Fruit fly (Drosophila melanogaster) whole organism, embryonic: Measurements from ENCODE around the gene Pfas.
A peak's percentile ranks its signal among the peaks of the same experiment; 100 is the strongest.

Experiments
- Ada2b ChIP-seq: fragments of 200-800 bp; sonication (Bioruptor generic); IDR thresholded peaks from 2 replicates; pipeline ENCODE4 v1.3.6; 2022; ENCODE audit warnings: missing biosample characterization, missing genetic modification characterization
- CG10209 ChIP-seq: fragments of 200-800 bp; sonication (Bioruptor generic); optimal IDR thresholded peaks from 3 replicates; lab custom pipeline; 2017; ENCODE audit warnings: missing biosample characterization, mild to moderate bottlenecking, missing genetic modification characterization, missing genetic modification reagents
- CG11695 ChIP-seq: fragments of 200-800 bp; sonication (Bioruptor generic); IDR thresholded peaks from 3 replicates; pipeline ENCODE4 v1.3.6; 2022; ENCODE audit warnings: missing biosample characterization, missing genetic modification characterization
- CG12391 ChIP-seq: fragments of 200-800 bp; sonication (Bioruptor generic); optimal IDR thresholded peaks from 3 replicates; lab custom pipeline; 2018; ENCODE audit warnings: missing biosample characterization, mild to moderate bottlenecking, missing genetic modification characterization, moderate library complexity
- CG12659 ChIP-seq: fragments of 200-800 bp; sonication (Bioruptor generic); optimal IDR thresholded peaks from 3 replicates; lab custom pipeline; 2017; ENCODE audit warnings: mild to moderate bottlenecking, missing biosample characterization, missing genetic modification reagents, missing genetic modification characterization
- CG13296 ChIP-seq: fragments of 200-800 bp; sonication (Bioruptor generic); optimal IDR thresholded peaks from 3 replicates; lab custom pipeline; 2018; ENCODE audit warnings: missing biosample characterization, mild to moderate bottlenecking, missing genetic modification characterization
- CG14860 ChIP-seq: fragments of 200-800 bp; sonication (Bioruptor generic); IDR thresholded peaks from 3 replicates; pipeline ENCODE4 v1.3.6; 2022; ENCODE audit warnings: missing biosample characterization, missing genetic modification characterization; ENCODE audit not compliant: partially characterized antibody
- CG15514 ChIP-seq: fragments of 200-800 bp; sonication (Bioruptor generic); optimal IDR thresholded peaks from 3 replicates; lab custom pipeline; 2017; ENCODE audit warnings: missing biosample characterization, missing genetic modification characterization, mild to moderate bottlenecking, moderate library complexity, missing genetic modification reagents
- CG1647 ChIP-seq: fragments of 200-800 bp; sonication (Bioruptor generic); optimal IDR thresholded peaks from 3 replicates; lab custom pipeline; 2016; ENCODE audit warnings: missing biosample characterization, missing genetic modification characterization
- CG17385 ChIP-seq: fragments of 200-800 bp; sonication (Bioruptor generic); optimal IDR thresholded peaks from 3 replicates; lab custom pipeline; 2018; ENCODE audit warnings: missing biosample characterization, mild to moderate bottlenecking, missing genetic modification characterization
- CG18262 ChIP-seq: fragments of 200-800 bp; optimal IDR thresholded peaks from 3 replicates; lab custom pipeline; 2019; ENCODE audit warnings: missing biosample characterization, mild to moderate bottlenecking, missing genetic modification characterization, moderate library complexity
- CG18619 ChIP-seq: fragments of 200-800 bp; sonication (Bioruptor generic); optimal IDR thresholded peaks from 3 replicates; lab custom pipeline; 2017; ENCODE audit warnings: missing biosample characterization, mild to moderate bottlenecking, missing genetic modification characterization
- CG30020 ChIP-seq: fragments of 200-800 bp; optimal IDR thresholded peaks from 2 replicates; lab custom pipeline; 2019; ENCODE audit warnings: missing biosample characterization, mild to moderate bottlenecking, missing genetic modification characterization, moderate library complexity
- CG31224 ChIP-seq: fragments of 200-800 bp; sonication (Bioruptor generic); IDR thresholded peaks from 2 replicates; pipeline ENCODE4 v1.3.6; 2022; ENCODE audit warnings: missing biosample characterization, missing genetic modification characterization
- CG3726 ChIP-seq: fragments of 200-800 bp; sonication (Bioruptor generic); IDR thresholded peaks from 3 replicates; pipeline ENCODE4, ENCODE4 v1.3.6; 2022; ENCODE audit warnings: missing biosample characterization, missing genetic modification characterization
- CG3838 ChIP-seq: fragments of 200-800 bp; sonication (Bioruptor generic); optimal IDR thresholded peaks from 3 replicates; lab custom pipeline; 2016; ENCODE audit warnings: missing biosample characterization, missing genetic modification characterization
- CG4328 ChIP-seq: fragments of 200-800 bp; sonication (Bioruptor generic); optimal IDR thresholded peaks from 3 replicates; lab custom pipeline; 2017; ENCODE audit warnings: missing biosample characterization, missing genetic modification reagents, missing genetic modification characterization
- CG4424 ChIP-seq: fragments of 200-800 bp; sonication (Bioruptor generic); optimal IDR thresholded peaks from 3 replicates; lab custom pipeline; 2016; ENCODE audit warnings: missing biosample characterization, missing genetic modification characterization
- CG7839 ChIP-seq: fragments of 200-800 bp; sonication (Bioruptor generic); optimal IDR thresholded peaks from 3 replicates; lab custom pipeline; 2018; ENCODE audit warnings: missing biosample characterization, mild to moderate bottlenecking, missing genetic modification characterization, moderate library complexity
- CG8290 ChIP-seq, 3 experiments: fragments of 200-800 bp; sonication (Bioruptor generic); optimal IDR thresholded peaks; 2 replicates each; lab custom pipeline; 2016 to 2019; ENCODE audit warnings: missing biosample characterization in 3 of 3, missing genetic modification characterization in 3 of 3, mild to moderate bottlenecking in 2 of 3, moderate library complexity in 1 of 3
- CG9215 ChIP-seq: fragments of 200-800 bp; sonication (Bioruptor generic); IDR thresholded peaks from 2 replicates; pipeline ENCODE4 v1.3.6; 2022; ENCODE audit warnings: missing biosample characterization, missing genetic modification characterization
- CG9727 ChIP-seq: fragments of 200-800 bp; sonication (Bioruptor generic); optimal IDR thresholded peaks from 3 replicates; lab custom pipeline; 2017; ENCODE audit warnings: missing biosample characterization, mild to moderate bottlenecking, missing genetic modification characterization
- Dbx ChIP-seq: fragments of 200-800 bp; sonication (Bioruptor generic); IDR thresholded peaks from 3 replicates; pipeline ENCODE4 v1.3.6; 2022; ENCODE audit warnings: missing biosample characterization, missing genetic modification characterization
- Dek ChIP-seq: fragments of 200-800 bp; sonication (Bioruptor generic); optimal IDR thresholded peaks from 3 replicates; lab custom pipeline; 2019; ENCODE audit warnings: missing biosample characterization, mild to moderate bottlenecking, missing genetic modification characterization, moderate library complexity
- Dp ChIP-seq: fragments of 200-800 bp; sonication (Bioruptor generic); optimal IDR thresholded peaks from 2 replicates; lab custom pipeline; 2018; ENCODE audit warnings: missing biosample characterization, mild to moderate bottlenecking, missing genetic modification characterization, moderate library complexity
- Fer1 ChIP-seq: fragments of 200-800 bp; sonication (Bioruptor generic); optimal IDR thresholded peaks from 2 replicates; lab custom pipeline; 2017; ENCODE audit warnings: missing biosample characterization, mild to moderate bottlenecking, missing genetic modification characterization
- HLH54F ChIP-seq: fragments of 200-800 bp; sonication (Bioruptor generic); optimal IDR thresholded peaks from 3 replicates; lab custom pipeline; 2016; ENCODE audit warnings: missing biosample characterization, missing genetic modification characterization
- Lhr ChIP-seq: fragments of 200-800 bp; sonication (Bioruptor generic); optimal IDR thresholded peaks from 3 replicates; lab custom pipeline; 2017; ENCODE audit warnings: mild to moderate bottlenecking, missing biosample characterization, missing genetic modification reagents, missing genetic modification characterization
- Myb ChIP-seq: fragments of 200-800 bp; sonication (Bioruptor generic); optimal IDR thresholded peaks from 2 replicates; lab custom pipeline; 2016; ENCODE audit warnings: missing biosample characterization, missing genetic modification characterization
- NfI ChIP-seq: fragments of 200-800 bp; sonication (Bioruptor generic); optimal IDR thresholded peaks from 3 replicates; lab custom pipeline; 2018; ENCODE audit warnings: missing biosample characterization, mild to moderate bottlenecking, missing genetic modification characterization, moderate library complexity
- Pdp1 ChIP-seq, 2 experiments: fragments of 200-800 bp; sonication (Bioruptor generic); optimal IDR thresholded peaks; 3 replicates each; lab custom pipeline; 2016; ENCODE audit warnings: missing biosample characterization in 2 of 2, missing genetic modification characterization in 2 of 2, mild to moderate bottlenecking in 1 of 2, moderate library complexity in 1 of 2
- Ravus ChIP-seq: fragments of 200-800 bp; sonication (Bioruptor generic); IDR thresholded peaks from 2 replicates; pipeline ENCODE4 v1.3.6; 2022; ENCODE audit warnings: missing biosample characterization, missing genetic modification characterization
- Rfx ChIP-seq: fragments of 200-800 bp; sonication (Bioruptor generic); IDR thresholded peaks from 2 replicates; pipeline ENCODE4 v1.3.6; 2022; ENCODE audit warnings: missing biosample characterization, missing genetic modification characterization
- Stat92E ChIP-seq, 3 experiments: fragments of >200 bp in 2 of 3; fragments of 200-800 bp in 1 of 3; sonication (Bioruptor generic) in 1 of 3; optimal IDR thresholded peaks; 2 replicates each; lab custom pipeline; 2017 to 2019; ENCODE audit warnings: missing biosample characterization in 3 of 3, missing genetic modification characterization in 3 of 3, mild to moderate bottlenecking in 1 of 3, moderate library complexity in 1 of 3
- Xrp1 ChIP-seq: fragments of 200-800 bp; sonication (Bioruptor generic); IDR thresholded peaks from 2 replicates; pipeline ENCODE4 v1.3.6; 2022; ENCODE audit warnings: missing biosample characterization, missing genetic modification characterization
- ara ChIP-seq: fragments of 200-800 bp; sonication (Bioruptor generic); IDR thresholded peaks from 2 replicates; pipeline ENCODE4 v1.3.6; 2022; ENCODE audit warnings: missing biosample characterization, missing genetic modification characterization
- az2 ChIP-seq: fragments of 200-800 bp; sonication (Bioruptor generic); optimal IDR thresholded peaks from 3 replicates; lab custom pipeline; 2016; ENCODE audit warnings: missing biosample characterization, missing genetic modification characterization
- bbx ChIP-seq: fragments of 200-800 bp; sonication (Bioruptor generic); IDR thresholded peaks from 2 replicates; pipeline ENCODE4 v1.3.6; 2022; ENCODE audit warnings: missing biosample characterization, missing genetic modification characterization; ENCODE audit not compliant: partially characterized antibody
- en ChIP-seq: fragments of 200-800 bp; sonication (Bioruptor generic); optimal IDR thresholded peaks from 2 replicates; lab custom pipeline; 2016; ENCODE audit warnings: missing biosample characterization, missing genetic modification characterization
- esg ChIP-seq: fragments of 200-800 bp; sonication (Bioruptor generic); conservative IDR thresholded peaks from 2 replicates; pipeline ENCODE4 v1.3.6; 2022; ENCODE audit warnings: missing biosample characterization, missing genetic modification characterization
- ftz-f1 ChIP-seq: fragments of 200-800 bp; sonication (Bioruptor generic); optimal IDR thresholded peaks from 2 replicates; lab custom pipeline; 2016; ENCODE audit warnings: missing biosample characterization, missing genetic modification characterization
- fu2 ChIP-seq: fragments of 200-800 bp; sonication (Bioruptor generic); optimal IDR thresholded peaks from 2 replicates; lab custom pipeline; 2016; ENCODE audit warnings: missing biosample characterization, missing genetic modification characterization
- ind ChIP-seq: fragments of 200-800 bp; sonication (Bioruptor generic); optimal IDR thresholded peaks from 3 replicates; lab custom pipeline; 2016; ENCODE audit warnings: missing biosample characterization, missing genetic modification characterization
- org-1 ChIP-seq: fragments of 200-800 bp; sonication (Bioruptor generic); optimal IDR thresholded peaks from 2 replicates; lab custom pipeline; 2017; ENCODE audit warnings: missing biosample characterization, missing genetic modification characterization
- pita ChIP-seq: fragments of 200-800 bp; sonication (Bioruptor generic); optimal IDR thresholded peaks from 2 replicates; lab custom pipeline; 2017; ENCODE audit warnings: missing biosample characterization, mild to moderate bottlenecking, missing genetic modification characterization
- pnt ChIP-seq: fragments of 200-800 bp; sonication (Bioruptor generic); optimal IDR thresholded peaks from 3 replicates; lab custom pipeline; 2016; ENCODE audit warnings: missing biosample characterization, missing genetic modification characterization
- slou ChIP-seq: fragments of 200-800 bp; sonication (Bioruptor generic); optimal IDR thresholded peaks from 3 replicates; lab custom pipeline; 2016; ENCODE audit warnings: missing biosample characterization, missing genetic modification characterization
- tup ChIP-seq: fragments of 200-800 bp; sonication (Bioruptor generic); optimal IDR thresholded peaks from 2 replicates; lab custom pipeline; 2016; ENCODE audit warnings: missing biosample characterization, mild to moderate bottlenecking, missing genetic modification characterization, moderate library complexity

The Pfas gene

DNA sequence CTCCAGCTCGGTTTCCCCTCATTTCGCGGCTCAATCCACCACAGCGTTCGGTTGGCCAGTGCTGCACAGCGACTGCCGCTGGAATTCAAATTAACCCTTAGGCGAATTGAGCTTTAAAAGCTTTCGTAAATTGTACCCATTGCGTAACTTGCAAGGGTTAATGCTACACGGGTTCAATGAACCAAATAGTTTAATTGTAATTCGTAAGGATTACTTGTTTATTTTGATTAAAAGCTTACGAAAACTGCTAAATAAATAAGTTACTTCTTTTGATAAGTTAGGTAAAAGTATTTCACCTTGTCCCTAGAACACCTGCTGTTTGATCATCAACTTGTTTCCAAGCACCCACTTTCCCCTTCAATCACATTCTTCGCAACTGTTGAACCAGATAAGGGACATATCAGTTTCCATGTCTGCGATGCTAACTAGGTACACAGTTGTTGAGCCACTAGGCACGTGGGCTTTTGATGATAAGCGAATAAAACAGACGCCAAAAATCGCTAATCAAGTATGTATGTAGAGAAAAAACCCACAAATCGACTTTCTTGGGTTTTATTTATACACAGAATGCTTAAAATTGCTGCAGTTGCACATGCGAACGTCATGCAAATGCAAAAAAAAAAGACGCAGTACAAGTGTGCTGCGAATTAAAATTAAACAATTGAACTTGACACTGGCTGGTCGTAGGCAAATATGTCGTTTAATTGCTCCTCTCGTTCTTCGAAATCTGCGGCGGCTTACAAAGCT is at the start of gene Pfas (continued):
- TF ChIP-seq Lhr (GFP tag; lab: Kevin White, UChicago): no peak
- peak; percentile 26 for TF ChIP-seq CG13296 (GFP tag; lab: Kevin White, UChicago)
- peak; percentile 76 for TF ChIP-seq CG15514 (GFP tag; lab: Kevin White, UChicago)
- TF ChIP-seq en (GFP tag; lab: Kevin White, UChicago): no peak
- TF ChIP-seq Ada2b (GFP tag; lab: Robert Waterston, UW): peak; percentile 39; the same call in 1 of the 2 replicates
- TF ChIP-seq CG4328: peak; percentile 27
- TF ChIP-seq CG1647: peak; percentile 61
- peak; percentile 25 for TF ChIP-seq org-1 (GFP tag; lab: Kevin White, UChicago)
- no peak for TF ChIP-seq CG30020 (tag; lab: Kevin White, UChicago)
- TF ChIP-seq ftz-f1: peak; percentile 65
- TF ChIP-seq pnt (GFP tag; lab: Kevin White, UChicago): peak; percentile 3
- peak; percentile 41; the same call in 1 of the 3 replicates for TF ChIP-seq CG3726 (GFP tag; lab: Robert Waterston, UW)
- TF ChIP-seq az2: peak; percentile 42
- peak; percentile 77 for TF ChIP-seq Rfx (GFP tag; lab: Robert Waterston, UW)
- TF ChIP-seq Stat92E (GFP tag; optimal IDR thresholded peaks at IDR 0.05; lab: Kevin White, UChicago): peak in 1 of 3 experiments; percentile 31
- peak; percentile 72 for TF ChIP-seq HLH54F (GFP tag; lab: Kevin White, UChicago)
- TF ChIP-seq ind (GFP tag; lab: Kevin White, UChicago): peak; percentile 55
- TF ChIP-seq ara (GFP tag; lab: Robert Waterston, UW): no peak
- peak; percentile 38 for TF ChIP-seq CG18619 (GFP tag; lab: Kevin White, UChicago)
- peak; percentile 95 for TF ChIP-seq Myb (GFP tag; lab: Kevin White, UChicago)
- no peak for TF ChIP-seq CG14860 (GFP tag; lab: Robert Waterston, UW)
- TF ChIP-seq esg: no peak
- peak; percentile 50 for TF ChIP-seq CG12391 (tag; lab: Kevin White, UChicago)
- TF ChIP-seq CG8290 (GFP tag; optimal IDR thresholded peaks at IDR 0.05; lab: Kevin White, UChicago): no peak
- peak in 1 of 2 experiments; percentile 89 for TF ChIP-seq CG8290 (tag; optimal IDR thresholded peaks at IDR 0.05; lab: Kevin White, UChicago)
- TF ChIP-seq slou (GFP tag; lab: Kevin White, UChicago): no peak
- no peak for TF ChIP-seq CG31224 (GFP tag; lab: Robert Waterston, UW)
- peak; percentile 63 for TF ChIP-seq NfI (GFP tag; lab: Kevin White, UChicago)
- TF ChIP-seq Xrp1 (GFP tag; lab: Robert Waterston, UW): 0 out of 2 replicates have a peak, but pooled peaks have one; percentile 53
- TF ChIP-seq CG9727 (GFP tag; lab: Kevin White, UChicago): peak; percentile 62
- TF ChIP-seq Dp (GFP tag; lab: Kevin White, UChicago): peak; percentile 81
- no peak for TF ChIP-seq pita
- TF ChIP-seq CG11695: 0 out of 3 replicates have a peak, but pooled peaks have one; percentile 21
- TF ChIP-seq CG4424 (GFP tag; lab: Kevin White, UChicago): peak; percentile 58
- TF ChIP-seq Dek (tag; lab: Kevin White, UChicago): peak; percentile 73
- TF ChIP-seq Pdp1 (GFP tag; optimal IDR thresholded peaks at IDR 0.05; lab: Kevin White, UChicago): peak; percentile 32 to 100
- peak; percentile 33 for TF ChIP-seq CG18262 (tag; lab: Kevin White, UChicago)
- TF ChIP-seq Ravus: no peak
- peak; percentile 26 for TF ChIP-seq CG17385
- peak; percentile 18 for TF ChIP-seq tup
- peak; percentile 72 for TF ChIP-seq Fer1 (GFP tag; lab: Kevin White, UChicago)
- TF ChIP-seq CG3838 (GFP tag; lab: Kevin White, UChicago): no peak
- TF ChIP-seq CG12659 (GFP tag; lab: Kevin White, UChicago): peak; percentile 70
- peak; percentile 55 for TF ChIP-seq CG7839 (tag; lab: Kevin White, UChicago)
- peak; percentile 23; the same call in 1 of the 2 replicates for TF ChIP-seq CG9215
- TF ChIP-seq bbx (GFP tag; lab: Robert Waterston, UW): 0 out of 2 replicates have a peak, but pooled peaks have one; percentile 22
- peak; percentile 41 for TF ChIP-seq CG10209 (GFP tag; lab: Kevin White, UChicago)
- peak; percentile 64 for TF ChIP-seq fu2 (GFP tag; lab: Kevin White, UChicago)
- TF ChIP-seq Dbx (GFP tag; lab: Robert Waterston, UW): 0 out of 3 replicates have a peak, but pooled peaks have one; percentile 5
